Worm (Caenorhabditis elegans) whole organism, L3 larva: Measurements from ENCODE around the gene F41E6.5.

Experiments
- ceh-9 ChIP-seq: sonication (generic microtip); optimal IDR thresholded peaks from 2 replicates; lab custom pipeline; 2018; ENCODE audit warnings: missing biosample characterization, missing genetic modification characterization
- nfya-1 ChIP-seq: sonication (generic microtip); optimal IDR thresholded peaks from 2 replicates; lab custom pipeline; 2017; ENCODE audit warnings: missing genetic modification characterization, mild to moderate bottlenecking, missing compliant biosample characterization, antibody characterized with exemption, moderate library complexity; ENCODE audit not compliant: insufficient read depth
- pha-4 ChIP-seq: fragments of 150-350 bp; optimal IDR thresholded peaks from 2 replicates; lab custom pipeline; 2014; ENCODE audit warnings: missing biosample characterization, missing genetic modification reagents, missing genetic modification characterization
- skn-1 ChIP-seq: fragments of 150-350 bp; optimal IDR thresholded peaks from 2 replicates; lab custom pipeline; 2014; ENCODE audit warnings: missing biosample characterization, missing genetic modification characterization

- TF ChIP-seq pha-4 (no peak), nfya-1 (tag; lab: Kevin White, UChicago) (no peak), ceh-9 (tag; lab: Kevin White, UChicago) (no peak), skn-1 (no peak)
Measured at ce11 chrV:8602638-8603037, 642 bp upstream of the F41E6.5 start, which contains the start of gene F41E6.15.
